Fruit fly (Drosophila melanogaster) whole organism, embryonic: Measurements from ENCODE around the gene MAPk-Ak2.

Experiments
- C15 ChIP-seq: fragments of 200-800 bp; sonication (Bioruptor generic); IDR thresholded peaks from 3 replicates; pipeline ENCODE4 v1.3.6; 2022; ENCODE audit warnings: missing biosample characterization, missing genetic modification characterization
- CG11504 ChIP-seq: fragments of 200-800 bp; sonication (Bioruptor generic); optimal IDR thresholded peaks from 3 replicates; lab custom pipeline; 2019; ENCODE audit warnings: missing biosample characterization, mild to moderate bottlenecking, missing genetic modification characterization, moderate library complexity
- CG14860 ChIP-seq: fragments of 200-800 bp; sonication (Bioruptor generic); IDR thresholded peaks from 3 replicates; pipeline ENCODE4 v1.3.6; 2022; ENCODE audit warnings: missing biosample characterization, missing genetic modification characterization; ENCODE audit not compliant: partially characterized antibody
- CG14965 ChIP-seq: fragments of 200-800 bp; sonication (Bioruptor generic); optimal IDR thresholded peaks from 2 replicates; lab custom pipeline; 2016; ENCODE audit warnings: missing biosample characterization, missing genetic modification characterization, borderline replicate concordance
- CG2875 ChIP-seq: fragments of 200-800 bp; sonication (Bioruptor generic); optimal IDR thresholded peaks from 2 replicates; lab custom pipeline; 2017; ENCODE audit warnings: missing biosample characterization, mild to moderate bottlenecking, missing genetic modification characterization, missing genetic modification reagents
- CG30403 ChIP-seq: fragments of 200-800 bp; sonication (Bioruptor generic); optimal IDR thresholded peaks from 3 replicates; lab custom pipeline; 2016; ENCODE audit warnings: missing biosample characterization, missing genetic modification characterization
- CG3065 ChIP-seq: fragments of 200-800 bp; sonication (Bioruptor generic); optimal IDR thresholded peaks from 2 replicates; lab custom pipeline; 2016; ENCODE audit warnings: missing biosample characterization, missing genetic modification characterization
- CG33213 ChIP-seq: fragments of 200-800 bp; sonication (Bioruptor generic); optimal IDR thresholded peaks from 3 replicates; lab custom pipeline; 2016; ENCODE audit warnings: missing biosample characterization, missing genetic modification characterization
- CG4404 ChIP-seq: fragments of 200-800 bp; sonication (Bioruptor generic); IDR thresholded peaks from 2 replicates; pipeline ENCODE4 v1.3.6; 2022; ENCODE audit warnings: missing biosample characterization, missing genetic modification characterization
- CG6791 ChIP-seq: fragments of 200-800 bp; sonication (Bioruptor generic); IDR thresholded peaks from 3 replicates; pipeline ENCODE4 v1.3.6; 2022; ENCODE audit warnings: missing biosample characterization, missing genetic modification characterization; ENCODE audit not compliant: partially characterized antibody
- CG7928 ChIP-seq: fragments of 200-800 bp; sonication (Bioruptor generic); optimal IDR thresholded peaks from 2 replicates; lab custom pipeline; 2017; ENCODE audit warnings: missing biosample characterization, mild to moderate bottlenecking, missing genetic modification characterization
- CG9609 ChIP-seq: fragments of 200-800 bp; sonication (Bioruptor generic); optimal IDR thresholded peaks from 3 replicates; lab custom pipeline; 2016; ENCODE audit warnings: missing biosample characterization, missing genetic modification characterization
- D ChIP-seq, 2 experiments: fragments of 200-800 bp in 1 of 2; fragments of >200 bp in 1 of 2; sonication (Bioruptor generic) in 1 of 2; optimal IDR thresholded peaks; 2 replicates in 1 of 2; 3 replicates in 1 of 2; lab custom pipeline; 2017; ENCODE audit warnings: mild to moderate bottlenecking in 1 of 2, missing biosample characterization in 1 of 2, missing genetic modification characterization in 1 of 2, missing genetic modification reagents in 1 of 2
- Dek ChIP-seq: fragments of 200-800 bp; sonication (Bioruptor generic); optimal IDR thresholded peaks from 3 replicates; lab custom pipeline; 2019; ENCODE audit warnings: missing biosample characterization, mild to moderate bottlenecking, missing genetic modification characterization, moderate library complexity
- Dip2 ChIP-seq: fragments of 200-800 bp; sonication (Bioruptor generic); IDR thresholded peaks from 2 replicates; pipeline ENCODE4 v1.3.6; 2022; ENCODE audit warnings: missing biosample characterization, missing genetic modification characterization
- E2f1 ChIP-seq: fragments of 200-800 bp; sonication (Bioruptor generic); IDR thresholded peaks from 2 replicates; pipeline ENCODE4 v1.3.6; 2022; ENCODE audit warnings: missing biosample characterization, missing genetic modification characterization
- Ets97D ChIP-seq: fragments of 200-800 bp; sonication (Bioruptor generic); optimal IDR thresholded peaks from 3 replicates; lab custom pipeline; 2016; ENCODE audit warnings: missing biosample characterization, missing genetic modification characterization
- Hr51 ChIP-seq, 2 experiments: fragments of 200-800 bp; sonication (Bioruptor generic); optimal IDR thresholded peaks; 2 replicates in 1 of 2; 3 replicates in 1 of 2; lab custom pipeline; 2016 to 2018; ENCODE audit warnings: missing biosample characterization in 2 of 2, missing genetic modification characterization in 2 of 2, mild to moderate bottlenecking in 1 of 2, moderate library complexity in 1 of 2
- Hr78 ChIP-seq, 2 experiments: fragments of 200-800 bp in 1 of 2; fragments of >200 bp in 1 of 2; sonication (Bioruptor generic) in 1 of 2; optimal IDR thresholded peaks; 2 replicates each; lab custom pipeline; 2017 to 2019; ENCODE audit warnings: missing biosample characterization in 2 of 2, missing genetic modification characterization in 2 of 2, mild to moderate bottlenecking in 1 of 2, moderate library complexity in 1 of 2
- Lim3 ChIP-seq: fragments of 200-800 bp; sonication (Bioruptor generic); IDR thresholded peaks from 2 replicates; pipeline ENCODE4 v1.3.6; 2022; ENCODE audit warnings: missing biosample characterization, missing genetic modification characterization
- Max ChIP-seq: fragments of 200-800 bp; sonication (Bioruptor generic); optimal IDR thresholded peaks from 2 replicates; lab custom pipeline; 2016; ENCODE audit warnings: missing biosample characterization, mild to moderate bottlenecking, missing genetic modification characterization
- Nf-YA ChIP-seq: fragments of 200-800 bp; sonication (Bioruptor generic); IDR thresholded peaks from 2 replicates; pipeline ENCODE4 v1.3.6; 2022; ENCODE audit warnings: missing biosample characterization, missing genetic modification characterization
- Ravus ChIP-seq: fragments of 200-800 bp; sonication (Bioruptor generic); IDR thresholded peaks from 2 replicates; pipeline ENCODE4 v1.3.6; 2022; ENCODE audit warnings: missing biosample characterization, missing genetic modification characterization
- Sin3A ChIP-seq: fragments of >200 bp; optimal IDR thresholded peaks from 2 replicates; lab custom pipeline; 2018
- Taf1 ChIP-seq: fragments of 200-800 bp; sonication (Bioruptor generic); IDR thresholded peaks from 2 replicates; pipeline ENCODE4 v1.3.6; 2022; ENCODE audit warnings: missing biosample characterization, missing genetic modification characterization
- Trl ChIP-seq, 3 experiments: fragments of >200 bp in 2 of 3; fragments of 200-800 bp in 1 of 3; sonication (Bioruptor generic) in 1 of 3; optimal IDR thresholded peaks; 2 replicates in 1 of 3; 3 replicates in 2 of 3; lab custom pipeline; 2016 to 2017; ENCODE audit warnings: missing biosample characterization in 1 of 3, missing genetic modification characterization in 1 of 3
- bbx ChIP-seq: fragments of 200-800 bp; sonication (Bioruptor generic); IDR thresholded peaks from 2 replicates; pipeline ENCODE4 v1.3.6; 2022; ENCODE audit warnings: missing biosample characterization, missing genetic modification characterization; ENCODE audit not compliant: partially characterized antibody
- bowl ChIP-seq: fragments of 200-800 bp; sonication (Bioruptor generic); IDR thresholded peaks from 2 replicates; pipeline ENCODE4 v1.3.6; 2022; ENCODE audit warnings: missing biosample characterization, missing genetic modification characterization
- btn ChIP-seq: fragments of 200-800 bp; sonication (Bioruptor generic); optimal IDR thresholded peaks from 2 replicates; lab custom pipeline; 2016; ENCODE audit warnings: missing biosample characterization, missing genetic modification characterization
- crol ChIP-seq: fragments of 200-800 bp; sonication (Bioruptor generic); IDR thresholded peaks from 2 replicates; pipeline ENCODE4 v1.3.6; 2022; ENCODE audit warnings: missing biosample characterization, missing genetic modification characterization
- cwo ChIP-seq: fragments of 200-800 bp; sonication (Bioruptor generic); optimal IDR thresholded peaks from 3 replicates; lab custom pipeline; 2017; ENCODE audit warnings: missing biosample characterization, missing genetic modification characterization, mild to moderate bottlenecking, moderate library complexity, missing genetic modification reagents
- dmrt11E ChIP-seq: fragments of 200-800 bp; sonication (Bioruptor generic); optimal IDR thresholded peaks from 3 replicates; lab custom pipeline; 2018; ENCODE audit warnings: missing biosample characterization, mild to moderate bottlenecking, missing genetic modification characterization, moderate library complexity
- dpn ChIP-seq, 2 experiments: fragments of 200-800 bp; sonication (Bioruptor generic); optimal IDR thresholded peaks; 3 replicates each; lab custom pipeline; 2016; ENCODE audit warnings: missing biosample characterization in 2 of 2, missing genetic modification characterization in 2 of 2
- en ChIP-seq: fragments of 200-800 bp; sonication (Bioruptor generic); optimal IDR thresholded peaks from 2 replicates; lab custom pipeline; 2016; ENCODE audit warnings: missing biosample characterization, missing genetic modification characterization
- jing ChIP-seq: fragments of 200-800 bp; sonication (Bioruptor generic); optimal IDR thresholded peaks from 2 replicates; lab custom pipeline; 2018; ENCODE audit warnings: missing biosample characterization, mild to moderate bottlenecking, missing genetic modification characterization
- lab ChIP-seq: fragments of 200-800 bp; sonication (Bioruptor generic); optimal IDR thresholded peaks from 3 replicates; lab custom pipeline; 2017; ENCODE audit warnings: missing biosample characterization, missing genetic modification characterization, mild to moderate bottlenecking, moderate library complexity, missing genetic modification reagents
- org-1 ChIP-seq: fragments of 200-800 bp; sonication (Bioruptor generic); optimal IDR thresholded peaks from 2 replicates; lab custom pipeline; 2017; ENCODE audit warnings: missing biosample characterization, missing genetic modification characterization
- psq ChIP-seq: fragments of 200-800 bp; sonication (Bioruptor generic); optimal IDR thresholded peaks from 2 replicates; lab custom pipeline; 2017; ENCODE audit warnings: missing biosample characterization, missing genetic modification characterization
- row ChIP-seq: fragments of 200-800 bp; sonication (Bioruptor generic); IDR thresholded peaks from 3 replicates; pipeline ENCODE4 v1.3.6; 2022; ENCODE audit warnings: missing biosample characterization, missing genetic modification characterization
- schlank ChIP-seq: fragments of 200-800 bp; sonication (Bioruptor generic); optimal IDR thresholded peaks from 2 replicates; lab custom pipeline; 2018; ENCODE audit warnings: missing biosample characterization, mild to moderate bottlenecking, missing genetic modification characterization
- scrt ChIP-seq: fragments of 200-800 bp; sonication (Bioruptor generic); optimal IDR thresholded peaks from 2 replicates; lab custom pipeline; 2018; ENCODE audit warnings: missing biosample characterization, mild to moderate bottlenecking, missing genetic modification characterization, moderate library complexity
- seq ChIP-seq: fragments of 200-800 bp; sonication (Bioruptor generic); IDR thresholded peaks from 2 replicates; pipeline ENCODE4 v1.3.6; 2022; ENCODE audit warnings: missing biosample characterization, missing genetic modification characterization
- slou ChIP-seq: fragments of 200-800 bp; sonication (Bioruptor generic); optimal IDR thresholded peaks from 3 replicates; lab custom pipeline; 2016; ENCODE audit warnings: missing biosample characterization, missing genetic modification characterization
- sqz ChIP-seq: fragments of 200-800 bp; sonication (Bioruptor generic); optimal IDR thresholded peaks from 3 replicates; lab custom pipeline; 2018; ENCODE audit warnings: missing biosample characterization, mild to moderate bottlenecking, missing genetic modification characterization
- stc ChIP-seq: fragments of 200-800 bp; sonication (Bioruptor generic); IDR thresholded peaks from 2 replicates; pipeline ENCODE4 v1.3.6; 2022; ENCODE audit warnings: missing biosample characterization, missing genetic modification characterization
- ttk ChIP-seq: fragments of 200-800 bp; sonication (Bioruptor generic); IDR thresholded peaks from 2 replicates; pipeline ENCODE4 v2.1.2; 2022; ENCODE audit warnings: missing biosample characterization, missing genetic modification characterization
- tup ChIP-seq: fragments of 200-800 bp; sonication (Bioruptor generic); optimal IDR thresholded peaks from 2 replicates; lab custom pipeline; 2016; ENCODE audit warnings: missing biosample characterization, mild to moderate bottlenecking, missing genetic modification characterization, moderate library complexity
- wdn ChIP-seq: fragments of 200-800 bp; sonication (Bioruptor generic); IDR thresholded peaks from 2 replicates; pipeline ENCODE4 v1.3.6; 2022; ENCODE audit warnings: missing biosample characterization, missing genetic modification characterization
- zf30C ChIP-seq: fragments of 200-800 bp; sonication (Bioruptor generic); optimal IDR thresholded peaks from 3 replicates; lab custom pipeline; 2018; ENCODE audit warnings: missing biosample characterization, mild to moderate bottlenecking, missing genetic modification characterization

Gene MAPk-Ak2

DNA sequence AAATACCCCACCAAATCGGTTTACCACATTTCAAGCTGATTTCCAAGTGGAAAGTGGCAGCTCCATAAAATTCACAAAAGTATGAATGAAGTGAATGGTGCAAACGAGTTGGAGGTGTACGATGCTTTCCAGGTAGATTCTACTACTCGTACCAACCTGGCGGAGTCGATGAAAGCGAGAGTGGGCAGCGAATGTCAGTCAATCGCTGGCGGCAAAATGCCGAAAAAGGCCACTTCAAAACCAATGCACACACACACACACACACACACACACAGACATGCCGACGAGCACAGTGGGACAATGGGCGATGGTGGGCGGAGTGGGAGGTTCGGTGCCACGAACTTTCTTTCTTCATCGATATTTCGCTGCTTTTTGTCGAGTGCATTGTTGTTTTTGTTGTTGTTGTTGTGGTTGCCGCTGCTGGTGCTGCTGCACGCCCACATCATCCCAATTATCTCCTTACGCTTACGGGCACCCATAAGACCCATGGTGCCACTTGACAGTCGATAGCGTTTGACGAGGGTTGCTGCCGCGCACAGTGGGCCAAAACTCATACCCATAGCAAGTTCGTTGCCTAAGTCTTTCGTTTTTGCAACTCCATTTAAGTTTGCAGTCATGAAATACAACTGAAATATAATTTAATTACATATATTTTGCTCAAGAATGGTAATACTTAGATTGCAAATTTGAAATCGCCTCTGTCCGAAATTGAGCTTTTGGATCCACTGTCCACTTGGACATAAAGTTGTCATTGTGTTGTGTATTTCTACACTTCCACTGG is 19.4 kb upstream of the MAPk-Ak2 start (continued):
- TF ChIP-seq sqz (no peak), CG14965 (GFP tag; lab: Kevin White, UChicago) (no peak), C15 (GFP tag; lab: Robert Waterston, UW) (no peak), btn (GFP tag; lab: Kevin White, UChicago) (no peak), Taf1 (GFP tag; lab: Robert Waterston, UW) (no peak), org-1 (peak; percentile 30), zf30C (GFP tag; lab: Kevin White, UChicago) (no peak), crol (no peak), ttk (GFP tag; lab: Robert Waterston, UW) (no peak; the same call in 1 of the 2 replicates), CG3065 (GFP tag; lab: Kevin White, UChicago) (no peak), Ravus (no peak), stc (no peak), Ets97D (GFP tag; lab: Kevin White, UChicago) (no peak), schlank (tag; lab: Kevin White, UChicago) (no peak), Hr78 (GFP tag; optimal IDR thresholded peaks at IDR 0.05; lab: Kevin White, UChicago) (peak in 1 of 2 experiments; percentile 6), CG7928 (no peak), bowl (no peak), D (optimal IDR thresholded peaks at IDR 0.05; lab: Kevin White, UChicago) (no peak), D (GFP tag; optimal IDR thresholded peaks at IDR 0.05; lab: Kevin White, UChicago) (peak; percentile 42), tup (no peak), CG30403 (GFP tag; lab: Kevin White, UChicago) (peak; percentile 42), Nf-YA (no peak), CG11504 (tag; lab: Kevin White, UChicago) (peak; percentile 72), slou (no peak), Dip2 (no peak), psq (GFP tag; lab: Kevin White, UChicago) (no peak), en (no peak), scrt (GFP tag; lab: Kevin White, UChicago) (no peak), bbx (GFP tag; lab: Robert Waterston, UW) (no peak), Trl (optimal IDR thresholded peaks at IDR 0.05; lab: Kevin White, UChicago) (no peak), Trl (GFP tag; optimal IDR thresholded peaks at IDR 0.05; lab: Kevin White, UChicago) (no peak), lab (peak; percentile 34), seq (GFP tag; lab: Robert Waterston, UW) (no peak), row (peak; percentile 41; the same call in 1 of the 3 replicates), cwo (GFP tag; lab: Kevin White, UChicago) (no peak), Dek (tag; lab: Kevin White, UChicago) (no peak), E2f1 (GFP tag; lab: Robert Waterston, UW) (no peak), jing (GFP tag; lab: Kevin White, UChicago) (peak; percentile 41), dpn (GFP tag; optimal IDR thresholded peaks at IDR 0.05; lab: Kevin White, UChicago) (peak in 1 of 2 experiments; percentile 24), CG4404 (GFP tag; lab: Robert Waterston, UW) (no peak), CG14860 (GFP tag; lab: Robert Waterston, UW) (no peak), CG9609 (GFP tag; lab: Kevin White, UChicago) (no peak), CG2875 (GFP tag; lab: Kevin White, UChicago) (peak; percentile 52), Lim3 (GFP tag; lab: Robert Waterston, UW) (no peak), wdn (GFP tag; lab: Robert Waterston, UW) (no peak), CG6791 (no peak), Max (GFP tag; lab: Kevin White, UChicago) (no peak), Hr51 (GFP tag; optimal IDR thresholded peaks at IDR 0.05; lab: Kevin White, UChicago) (peak in 1 of 2 experiments; percentile 53), CG33213 (GFP tag; lab: Kevin White, UChicago) (no peak), dmrt11E (peak; percentile 31), Sin3A (no peak)
